Worm (Caenorhabditis elegans) whole organism, midembryonic: ENCODE measurements around the gene C23G10.7.

Source experiments
- T22C8.4 ChIP-seq: fragments of 200-800 bp; sonication (Bioruptor generic); IDR thresholded peaks from 2 replicates; pipeline ENCODE4 v1.3.6; 2022; ENCODE audit warnings: missing genetic modification characterization, missing compliant biosample characterization
- cog-1 ChIP-seq: sonication (generic microtip); optimal IDR thresholded peaks from 2 replicates; lab custom pipeline; 2016; ENCODE audit warnings: missing genetic modification characterization, missing compliant biosample characterization
- flt-1 ChIP-seq: fragments of 200-800 bp; sonication (Bioruptor generic); IDR thresholded peaks from 2 replicates; pipeline ENCODE4 v1.3.6; 2022; ENCODE audit warnings: missing genetic modification characterization, missing compliant biosample characterization
- klf-2 ChIP-seq: fragments of 200-800 bp; sonication (Bioruptor generic); conservative IDR thresholded peaks from 2 replicates; pipeline ENCODE4 v1.3.6; 2022; ENCODE audit warnings: missing genetic modification reagents, missing genetic modification characterization, missing compliant biosample characterization
- med-1 ChIP-seq: sonication (generic microtip); optimal IDR thresholded peaks from 2 replicates; lab custom pipeline; 2017; ENCODE audit warnings: missing genetic modification characterization, mild to moderate bottlenecking, missing compliant biosample characterization, antibody characterized with exemption, missing genetic modification reagents; ENCODE audit not compliant: insufficient read depth
- ref-1 ChIP-seq: fragments of 200-800 bp; sonication (Bioruptor generic); conservative IDR thresholded peaks from 2 replicates; pipeline ENCODE4 v1.3.6; 2022; ENCODE audit warnings: missing genetic modification reagents, missing genetic modification characterization, missing compliant biosample characterization
- tab-1 ChIP-seq: fragments of 200-800 bp; sonication (Bioruptor generic); IDR thresholded peaks from 2 replicates; pipeline ENCODE4 v1.3.6; 2022; ENCODE audit warnings: missing genetic modification characterization, missing compliant biosample characterization
- ztf-23 ChIP-seq: fragments of 200-800 bp; sonication (Bioruptor generic); IDR thresholded peaks from 2 replicates; pipeline ENCODE4 v1.3.6; 2022; ENCODE audit warnings: missing genetic modification reagents, missing genetic modification characterization, missing compliant biosample characterization
- ztf-29 ChIP-seq: fragments of 200-800 bp; sonication (Bioruptor generic); IDR thresholded peaks from 2 replicates; pipeline ENCODE4 v1.3.6; 2022; ENCODE audit warnings: missing genetic modification reagents, missing genetic modification characterization, missing compliant biosample characterization

The C23G10.7 gene

ce11 chrIII:6176761-6177160 lies 21.5 kb downstream of the C23G10.7 start, which contains the start of gene F42A10.6:
Gene F42A10.6 (minus strand): TSS chrIII:6176861.
- TF ChIP-seq klf-2 (GFP tag; lab: Robert Waterston, UW): no peak
- TF ChIP-seq flt-1 (GFP tag; lab: Robert Waterston, UW): no peak
- TF ChIP-seq ztf-29 (GFP tag; lab: Robert Waterston, UW): no peak
- no peak for TF ChIP-seq cog-1
- no peak for TF ChIP-seq ztf-23 (GFP tag; lab: Robert Waterston, UW)

ce11 chrIII:6176172-6176571 lies 22.0 kb downstream of the C23G10.7 start:
- TF ChIP-seq flt-1 (GFP tag; lab: Robert Waterston, UW) (no peak), ztf-29 (GFP tag; lab: Robert Waterston, UW) (no peak), med-1 (GFP tag; lab: Kevin White, UChicago) (no peak), ztf-23 (GFP tag; lab: Robert Waterston, UW) (no peak)

ce11 chrIII:6173020-6173597 lies 25.1 kb downstream of the C23G10.7 start, which contains the start of the genes abcf-3 and F42A10.5:
Gene abcf-3 (plus strand): TSS chrIII:6173403.
Gene F42A10.5 (minus strand): TSS chrIII:6173477.
- TF ChIP-seq klf-2 (GFP tag; lab: Robert Waterston, UW) (no peak), T22C8.4 (GFP tag; lab: Robert Waterston, UW) (no peak), med-1 (GFP tag; lab: Kevin White, UChicago) (no peak), tab-1 (no peak), flt-1 (GFP tag; lab: Robert Waterston, UW) (0 out of 2 replicates have a peak, but pooled peaks have one; percentile 45), ztf-23 (GFP tag; lab: Robert Waterston, UW) (no peak)

ce11 chrIII:6170038-6170437 lies 28.2 kb downstream of the C23G10.7 start:
- TF ChIP-seq klf-2 (GFP tag; lab: Robert Waterston, UW): no peak

ce11 chrIII:6168497-6169227 lies 29.6 kb downstream of the C23G10.7 start, which contains the start of gene efk-1:
Gene efk-1 (minus strand): TSS chrIII:6168547.
- TF ChIP-seq cog-1 (no peak), T22C8.4 (GFP tag; lab: Robert Waterston, UW) (no peak), flt-1 (GFP tag; lab: Robert Waterston, UW) (no peak), ztf-29 (GFP tag; lab: Robert Waterston, UW) (no peak), ztf-23 (GFP tag; lab: Robert Waterston, UW) (no peak), klf-2 (GFP tag; lab: Robert Waterston, UW) (no peak), tab-1 (no peak), med-1 (GFP tag; lab: Kevin White, UChicago) (no peak)

ce11 chrIII:6166634-6167033 lies 31.6 kb downstream of the C23G10.7 start:
- TF ChIP-seq T22C8.4 (GFP tag; lab: Robert Waterston, UW) (no peak), cog-1 (no peak), klf-2 (GFP tag; lab: Robert Waterston, UW) (no peak), ref-1 (GFP tag; lab: Robert Waterston, UW) (no peak), ztf-23 (GFP tag; lab: Robert Waterston, UW) (no peak), ztf-29 (GFP tag; lab: Robert Waterston, UW) (no peak)

- TF ChIP-seq klf-2 (GFP tag; lab: Robert Waterston, UW): no peak
- TF ChIP-seq cog-1: no peak
- no peak for TF ChIP-seq ztf-23 (GFP tag; lab: Robert Waterston, UW)
- TF ChIP-seq ztf-29 (GFP tag; lab: Robert Waterston, UW): no peak
- no peak for TF ChIP-seq med-1 (GFP tag; lab: Kevin White, UChicago)
- no peak for TF ChIP-seq T22C8.4 (GFP tag; lab: Robert Waterston, UW)
- TF ChIP-seq tab-1: no peak
- TF ChIP-seq flt-1 (GFP tag; lab: Robert Waterston, UW): no peak
- no peak for TF ChIP-seq ref-1 (GFP tag; lab: Robert Waterston, UW)
These were observed 33.0 kb downstream of the C23G10.7 start for ce11 chrIII:6165240-6165639.

ce11 chrIII:6164253-6164971 lies 33.8 kb downstream of the C23G10.7 start, which contains the start of gene F42A10.9:
Gene F42A10.9 (plus strand): TSS chrIII:6164573.
- TF ChIP-seq med-1 (GFP tag; lab: Kevin White, UChicago): no peak
- TF ChIP-seq ztf-29 (GFP tag; lab: Robert Waterston, UW): no peak
- 0 out of 2 replicates have a peak, but pooled peaks have one; percentile 16 for TF ChIP-seq T22C8.4 (GFP tag; lab: Robert Waterston, UW)
- no peak for TF ChIP-seq cog-1
- TF ChIP-seq flt-1 (GFP tag; lab: Robert Waterston, UW): no peak

- no peak for TF ChIP-seq T22C8.4 (GFP tag; lab: Robert Waterston, UW)
- no peak for TF ChIP-seq ztf-29 (GFP tag; lab: Robert Waterston, UW)
- no peak for TF ChIP-seq flt-1 (GFP tag; lab: Robert Waterston, UW)
- TF ChIP-seq tab-1: no peak
- TF ChIP-seq klf-2 (GFP tag; lab: Robert Waterston, UW): no peak
- no peak for TF ChIP-seq cog-1
- no peak for TF ChIP-seq med-1 (GFP tag; lab: Kevin White, UChicago)
- no peak for TF ChIP-seq ztf-23 (GFP tag; lab: Robert Waterston, UW)
- TF ChIP-seq ref-1 (GFP tag; lab: Robert Waterston, UW): no peak
These were observed 34.8 kb downstream of the C23G10.7 start for ce11 chrIII:6163381-6163780.
